Worm (Caenorhabditis elegans) whole organism, L3 larva: ENCODE measurements around the gene ubq-1.

Experiments used
- R02D3.7 ChIP-seq: fragments of 150-350 bp; optimal IDR thresholded peaks from 2 replicates; lab custom pipeline; 2014; ENCODE audit warnings: missing biosample characterization, missing genetic modification characterization
- ZK546.5 ChIP-seq: sonication (generic microtip); optimal IDR thresholded peaks from 2 replicates; lab custom pipeline; 2017; ENCODE audit warnings: missing biosample characterization, missing genetic modification characterization
- aly-2 ChIP-seq: fragments of 150-350 bp; optimal IDR thresholded peaks from 2 replicates; lab custom pipeline; 2014; ENCODE audit warnings: missing biosample characterization, missing genetic modification characterization
- ama-1 ChIP-seq: fragments of 150-350 bp; optimal IDR thresholded peaks from 2 replicates; lab custom pipeline; 2018
- ceh-28 ChIP-seq: fragments of 150-350 bp; optimal IDR thresholded peaks from 2 replicates; lab custom pipeline; 2014; ENCODE audit warnings: missing biosample characterization, missing genetic modification reagents, missing genetic modification characterization
- ceh-82 ChIP-seq: fragments of 150-350 bp; optimal IDR thresholded peaks from 2 replicates; lab custom pipeline; 2014; ENCODE audit warnings: missing biosample characterization, missing genetic modification characterization
- egl-27 ChIP-seq: sonication (generic microtip); optimal IDR thresholded peaks from 4 replicates; lab custom pipeline; 2017; ENCODE audit warnings: missing biosample characterization, missing genetic modification reagents, missing genetic modification characterization
- egl-5 ChIP-seq: fragments of 150-350 bp; optimal IDR thresholded peaks from 2 replicates; lab custom pipeline; 2017; ENCODE audit warnings: missing biosample characterization, missing genetic modification reagents, missing genetic modification characterization, inconsistent platforms
- elt-1 ChIP-seq: fragments of 150-350 bp; optimal IDR thresholded peaks from 2 replicates; lab custom pipeline; 2014; ENCODE audit warnings: missing biosample characterization, missing genetic modification characterization
- elt-2 ChIP-seq: sonication (generic microtip); optimal IDR thresholded peaks from 2 replicates; lab custom pipeline; 2016; ENCODE audit warnings: missing genetic modification reagents, mild to moderate bottlenecking, missing genetic modification characterization, missing compliant biosample characterization
- elt-3 ChIP-seq, 3 experiments: fragments of 150-350 bp in 1 of 3; sonication (generic microtip) in 2 of 3; optimal IDR thresholded peaks; 2 replicates in 2 of 3; 4 replicates in 1 of 3; lab custom pipeline; 2014 to 2017; ENCODE audit warnings: missing biosample characterization in 3 of 3, missing genetic modification characterization in 3 of 3
- eor-1 ChIP-seq, 2 experiments: fragments of 150-350 bp; optimal IDR thresholded peaks; 2 replicates each; lab custom pipeline; 2014 to 2018; ENCODE audit warnings: missing biosample characterization in 2 of 2, missing genetic modification characterization in 2 of 2
- fkh-10 ChIP-seq: sonication (generic microtip); optimal IDR thresholded peaks from 2 replicates; lab custom pipeline; 2017; ENCODE audit warnings: missing biosample characterization, missing genetic modification reagents, missing genetic modification characterization
- fos-1 ChIP-seq: fragments of 150-350 bp; optimal IDR thresholded peaks from 2 replicates; lab custom pipeline; 2014; ENCODE audit warnings: missing biosample characterization, missing genetic modification characterization
- hmg-11 ChIP-seq: sonication (generic microtip); optimal IDR thresholded peaks from 2 replicates; lab custom pipeline; 2016; ENCODE audit warnings: missing genetic modification characterization, missing compliant biosample characterization
- jun-1 ChIP-seq: fragments of 150-350 bp; optimal IDR thresholded peaks from 2 replicates; lab custom pipeline; 2014; ENCODE audit warnings: missing biosample characterization, missing genetic modification reagents, missing genetic modification characterization
- lin-15B ChIP-seq: fragments of 150-350 bp; optimal IDR thresholded peaks from 2 replicates; lab custom pipeline; 2014; ENCODE audit warnings: missing biosample characterization, missing genetic modification characterization
- lin-39 ChIP-seq: fragments of 150-350 bp; optimal IDR thresholded peaks from 2 replicates; lab custom pipeline; 2018; ENCODE audit warnings: missing biosample characterization, missing genetic modification reagents, missing genetic modification characterization
- lsy-12 ChIP-seq: sonication (generic microtip); optimal IDR thresholded peaks from 2 replicates; lab custom pipeline; 2016; ENCODE audit warnings: mild to moderate bottlenecking, missing genetic modification characterization, missing compliant biosample characterization
- mdl-1 ChIP-seq: fragments of 150-350 bp; optimal IDR thresholded peaks from 2 replicates; lab custom pipeline; 2014; ENCODE audit warnings: missing biosample characterization, missing genetic modification characterization
- nfya-1 ChIP-seq: sonication (generic microtip); optimal IDR thresholded peaks from 2 replicates; lab custom pipeline; 2017; ENCODE audit warnings: missing genetic modification characterization, mild to moderate bottlenecking, missing compliant biosample characterization, antibody characterized with exemption, moderate library complexity; ENCODE audit not compliant: insufficient read depth
- nhr-11 ChIP-seq: fragments of 150-350 bp; optimal IDR thresholded peaks from 2 replicates; lab custom pipeline; 2014; ENCODE audit warnings: missing biosample characterization, missing genetic modification characterization
- nhr-12 ChIP-seq: fragments of 150-350 bp; optimal IDR thresholded peaks from 2 replicates; lab custom pipeline; 2014; ENCODE audit warnings: missing biosample characterization, missing genetic modification characterization
- nhr-23 ChIP-seq: fragments of 150-350 bp; optimal IDR thresholded peaks from 2 replicates; lab custom pipeline; 2014; ENCODE audit warnings: missing biosample characterization, missing genetic modification reagents, missing genetic modification characterization
- nhr-25 ChIP-seq: sonication (generic microtip); optimal IDR thresholded peaks from 2 replicates; lab custom pipeline; 2017; ENCODE audit warnings: missing biosample characterization, missing genetic modification characterization
- nhr-28 ChIP-seq: fragments of 150-350 bp; optimal IDR thresholded peaks from 2 replicates; lab custom pipeline; 2014; ENCODE audit warnings: missing biosample characterization, missing genetic modification characterization
- nhr-43 ChIP-seq: sonication (generic microtip); optimal IDR thresholded peaks from 2 replicates; lab custom pipeline; 2016; ENCODE audit warnings: mild to moderate bottlenecking, missing genetic modification characterization, missing compliant biosample characterization; ENCODE audit not compliant: poor library complexity, severe bottlenecking
- nhr-67 ChIP-seq: fragments of 150-350 bp; optimal IDR thresholded peaks from 2 replicates; lab custom pipeline; 2014; ENCODE audit warnings: missing biosample characterization, missing genetic modification characterization
- nhr-77 ChIP-seq: fragments of 150-350 bp; optimal IDR thresholded peaks from 2 replicates; lab custom pipeline; 2014; ENCODE audit warnings: missing biosample characterization, missing genetic modification characterization
- pha-4 ChIP-seq: fragments of 150-350 bp; optimal IDR thresholded peaks from 2 replicates; lab custom pipeline; 2014; ENCODE audit warnings: missing biosample characterization, missing genetic modification reagents, missing genetic modification characterization
- pqm-1 ChIP-seq: fragments of 150-350 bp; optimal IDR thresholded peaks from 2 replicates; lab custom pipeline; 2017; ENCODE audit warnings: missing biosample characterization, missing genetic modification characterization, inconsistent platforms
- sea-2 ChIP-seq: fragments of 150-350 bp; sonication (generic microtip); optimal IDR thresholded peaks from 4 replicates; lab custom pipeline; 2014; ENCODE audit warnings: missing biosample characterization, missing genetic modification reagents, missing genetic modification characterization
- skn-1 ChIP-seq: fragments of 150-350 bp; optimal IDR thresholded peaks from 2 replicates; lab custom pipeline; 2014; ENCODE audit warnings: missing biosample characterization, missing genetic modification characterization
- snpc-4 ChIP-seq: fragments of 150-350 bp; optimal IDR thresholded peaks from 2 replicates; lab custom pipeline; 2014; ENCODE audit warnings: missing biosample characterization, missing genetic modification characterization
- tbx-2 ChIP-seq: sonication (generic microtip); optimal IDR thresholded peaks from 2 replicates; lab custom pipeline; 2016; ENCODE audit warnings: mild to moderate bottlenecking, missing genetic modification characterization, missing compliant biosample characterization
- unc-39 ChIP-seq: sonication (generic microtip); optimal IDR thresholded peaks from 4 replicates; lab custom pipeline; 2017; ENCODE audit warnings: missing biosample characterization, missing genetic modification characterization
- unc-62 ChIP-seq: fragments of 150-350 bp; sonication (generic microtip); optimal IDR thresholded peaks from 4 replicates; lab custom pipeline; 2014; ENCODE audit warnings: missing biosample characterization, missing genetic modification reagents, missing genetic modification characterization
- zag-1 ChIP-seq: fragments of 150-350 bp; optimal IDR thresholded peaks from 2 replicates; lab custom pipeline; 2014; ENCODE audit warnings: missing biosample characterization, missing genetic modification characterization
- ztf-11 ChIP-seq: fragments of 150-350 bp; optimal IDR thresholded peaks from 2 replicates; lab custom pipeline; 2014; ENCODE audit warnings: missing biosample characterization, missing genetic modification characterization

Gene ubq-1

ce11 chrIII:5938013-5938412 lies 2.0 kb upstream of the ubq-1 start (continued):
- TF ChIP-seq fkh-10 (GFP tag; lab: Kevin White, UChicago) (no peak), zag-1 (tag; lab: Kevin White, UChicago) (no peak), ceh-82 (tag; lab: Kevin White, UChicago) (no peak), lin-39 (tag; lab: Kevin White, UChicago) (peak; percentile 96), elt-3 (tag; optimal IDR thresholded peaks at IDR 0.05; lab: Kevin White, UChicago) (peak in 1 of 3 experiments; percentile 52), pqm-1 (tag; lab: Kevin White, UChicago) (no peak), unc-39 (no peak), sea-2 (GFP tag; lab: Kevin White, UChicago) (no peak), egl-27 (tag; lab: Kevin White, UChicago) (peak; percentile 73), elt-1 (tag; lab: Kevin White, UChicago) (peak; percentile 97)

- TF ChIP-seq egl-5 (tag; lab: Kevin White, UChicago) (no peak), unc-39 (no peak), lin-15B (tag; lab: Kevin White, UChicago) (no peak), pqm-1 (tag; lab: Kevin White, UChicago) (peak; percentile 61), eor-1 (tag; optimal IDR thresholded peaks at IDR 0.05; lab: Kevin White, UChicago) (no peak), ceh-28 (tag; lab: Kevin White, UChicago) (no peak), nhr-77 (no peak), nhr-12 (tag; lab: Kevin White, UChicago) (no peak), aly-2 (no peak), unc-62 (GFP tag; lab: Kevin White, UChicago) (no peak), elt-2 (tag; lab: Kevin White, UChicago) (peak; percentile 69), ceh-82 (tag; lab: Kevin White, UChicago) (no peak), nhr-25 (tag; lab: Kevin White, UChicago) (no peak), elt-1 (tag; lab: Kevin White, UChicago) (no peak), fos-1 (tag; lab: Kevin White, UChicago) (no peak), nhr-23 (tag; lab: Kevin White, UChicago) (no peak), nhr-43 (no peak), nhr-28 (tag; lab: Kevin White, UChicago) (no peak), nhr-67 (tag; lab: Kevin White, UChicago) (no peak), skn-1 (tag; lab: Kevin White, UChicago) (no peak), lin-39 (tag; lab: Kevin White, UChicago) (peak; percentile 13), pha-4 (tag; lab: Kevin White, UChicago) (peak; percentile 57), tbx-2 (tag; lab: Kevin White, UChicago) (no peak), elt-3 (tag; optimal IDR thresholded peaks at IDR 0.05; lab: Kevin White, UChicago) (no peak), snpc-4 (tag; lab: Kevin White, UChicago) (no peak)
Measured at ce11 chrIII:5938790-5939452, 1.1 kb upstream of the ubq-1 start.

ce11 chrIII:5940525-5940974 lies 496 bp downstream of the ubq-1 start:
- peak; percentile 78 for TF ChIP-seq mdl-1 (tag; lab: Kevin White, UChicago)
- TF ChIP-seq nhr-23 (tag; lab: Kevin White, UChicago): peak; percentile 63
- peak; percentile 76 for TF ChIP-seq egl-5 (tag; lab: Kevin White, UChicago)
- no peak for TF ChIP-seq zag-1 (tag; lab: Kevin White, UChicago)
- peak; percentile 20 for TF ChIP-seq jun-1 (tag; lab: Kevin White, UChicago)
- peak; percentile 30 for TF ChIP-seq R02D3.7
- TF ChIP-seq nhr-25 (tag; lab: Kevin White, UChicago): peak; percentile 78
- TF ChIP-seq lin-15B (tag; lab: Kevin White, UChicago): no peak
- peak; percentile 12 for TF ChIP-seq tbx-2 (tag; lab: Kevin White, UChicago)
- no peak for TF ChIP-seq eor-1 (tag; optimal IDR thresholded peaks at IDR 0.05; lab: Kevin White, UChicago)
- TF ChIP-seq ceh-28 (tag; lab: Kevin White, UChicago): peak; percentile 87
- peak; percentile 2 for TF ChIP-seq aly-2
- TF ChIP-seq nhr-11 (tag; lab: Kevin White, UChicago): peak; percentile 31
- TF ChIP-seq elt-2 (tag; lab: Kevin White, UChicago): peak; percentile 52
- peak; percentile 61 for TF ChIP-seq hmg-11 (tag; lab: Kevin White, UChicago)
- no peak for TF ChIP-seq ZK546.5
- TF ChIP-seq ama-1 (lab: Kevin White, UChicago): peak; percentile 97
- peak; percentile 95 for TF ChIP-seq lin-39 (tag; lab: Kevin White, UChicago)
- no peak for TF ChIP-seq egl-27 (tag; lab: Kevin White, UChicago)
- TF ChIP-seq lsy-12 (tag; lab: Kevin White, UChicago): peak; percentile 3
- TF ChIP-seq pqm-1 (tag; lab: Kevin White, UChicago): peak; percentile 21
- peak; percentile 78 for TF ChIP-seq fkh-10 (GFP tag; lab: Kevin White, UChicago)
- TF ChIP-seq nfya-1 (tag; lab: Kevin White, UChicago): peak; percentile 78
- TF ChIP-seq sea-2 (GFP tag; lab: Kevin White, UChicago): peak; percentile 76
- no peak for TF ChIP-seq ztf-11
- no peak for TF ChIP-seq unc-39
